Worm (Caenorhabditis elegans): Measurements from ENCODE around the gene C25A8.1.

The C25A8.1 gene

ce11 chrIV:6974162-6974938 is 36.6 kb upstream of the C25A8.1 start:
- TF ChIP-seq mbf-1 (tag; optimal IDR thresholded peaks at IDR 0.05), result no peak
- TF ChIP-seq nhr-25 (tag; optimal IDR thresholded peaks at IDR 0.05), result no peak
- TF ChIP-seq lin-13 (GFP tag; optimal IDR thresholded peaks at IDR 0.05), result no peak
- no peak for TF ChIP-seq elt-1 (tag; optimal IDR thresholded peaks at IDR 0.05)
- no peak for TF ChIP-seq egl-27 (tag; optimal IDR thresholded peaks at IDR 0.05)
- TF ChIP-seq nhr-6 (tag; optimal IDR thresholded peaks at IDR 0.05), result no peak
- TF ChIP-seq sma-9 (GFP tag; optimal IDR thresholded peaks at IDR 0.05), result no peak
- TF ChIP-seq sma-9 (tag; optimal IDR thresholded peaks at IDR 0.05), result no peak
- no peak for TF ChIP-seq nhr-10 (tag; optimal IDR thresholded peaks at IDR 0.05)
- no peak for TF ChIP-seq ama-1 (optimal IDR thresholded peaks at IDR 0.05)
- TF ChIP-seq nhr-21 (tag; optimal IDR thresholded peaks at IDR 0.05), result no peak
- TF ChIP-seq nhr-11 (tag; optimal IDR thresholded peaks at IDR 0.05), result no peak
- TF ChIP-seq snpc-4 (tag; optimal IDR thresholded peaks at IDR 0.05), result no peak
- no peak for TF ChIP-seq ceh-16 (tag; optimal IDR thresholded peaks at IDR 0.05)
- no peak for TF ChIP-seq lin-39 (tag; optimal IDR thresholded peaks at IDR 0.05)
- TF ChIP-seq lin-11 (tag; optimal IDR thresholded peaks at IDR 0.05), result no peak
- no peak for TF ChIP-seq mdl-1 (tag; optimal IDR thresholded peaks at IDR 0.05)

- TF ChIP-seq lsy-2 (tag; optimal IDR thresholded peaks at IDR 0.05) (no peak), nhr-237 (tag; optimal IDR thresholded peaks at IDR 0.05) (no peak), nhr-6 (tag; optimal IDR thresholded peaks at IDR 0.05) (no peak), nhr-12 (tag; optimal IDR thresholded peaks at IDR 0.05) (no peak), nhr-11 (tag; optimal IDR thresholded peaks at IDR 0.05) (no peak), nhr-23 (tag; optimal IDR thresholded peaks at IDR 0.05) (no peak), aly-2 (tag; optimal IDR thresholded peaks at IDR 0.05) (no peak), ZK546.5 (tag; optimal IDR thresholded peaks at IDR 0.05) (no peak), unc-55 (GFP tag; optimal IDR thresholded peaks at IDR 0.05) (no peak), F13H6.1 (tag; optimal IDR thresholded peaks at IDR 0.05) (no peak), nhr-129 (tag; optimal IDR thresholded peaks at IDR 0.05) (no peak), fos-1 (tag; optimal IDR thresholded peaks at IDR 0.05) (no peak), unc-62 (GFP tag; optimal IDR thresholded peaks at IDR 0.05) (no peak), C34F6.9 (tag; optimal IDR thresholded peaks at IDR 0.05) (no peak), skn-1 (tag; optimal IDR thresholded peaks at IDR 0.05) (no peak), mdl-1 (tag; optimal IDR thresholded peaks at IDR 0.05) (no peak), unc-39 (tag; optimal IDR thresholded peaks at IDR 0.05) (no peak), ztf-1 (GFP tag; conservative IDR thresholded peaks at IDR 0.05) (no peak), nhr-21 (tag; optimal IDR thresholded peaks at IDR 0.05) (no peak)
These were observed 33.8 kb upstream of the C25A8.1 start, which contains the start of the genes pgl-1 and him-3 for ce11 chrIV:6977089-6977558. TSS of gene pgl-1 (minus strand) at chrIV:6977318. TSS of gene him-3 (plus strand) at chrIV:6977508.

DNA sequence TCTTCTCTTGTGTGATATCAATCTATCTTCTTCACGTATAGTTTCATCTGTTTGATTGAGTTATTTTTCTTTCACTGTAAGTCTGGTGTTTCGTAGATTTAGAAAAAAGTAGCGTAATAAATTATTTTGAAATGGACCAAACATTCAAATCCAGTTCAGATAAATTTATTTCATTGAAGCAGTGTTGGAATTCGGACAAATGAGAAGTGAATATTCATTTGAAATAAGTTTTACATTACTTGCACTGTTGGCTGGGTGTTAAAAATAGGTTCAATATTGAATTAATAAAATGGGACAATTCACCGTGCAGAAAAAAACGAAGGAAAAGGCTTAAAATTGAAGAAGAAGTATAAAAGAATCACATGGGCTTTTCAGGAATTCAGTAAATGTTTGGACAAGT is 32.3 kb upstream of the C25A8.1 start:
- TF ChIP-seq F13H6.1 (tag; optimal IDR thresholded peaks at IDR 0.05), result no peak
- no peak for TF ChIP-seq alr-1 (tag; optimal IDR thresholded peaks at IDR 0.05)
- no peak for TF ChIP-seq nhr-21 (tag; optimal IDR thresholded peaks at IDR 0.05)
- TF ChIP-seq nhr-237 (tag; optimal IDR thresholded peaks at IDR 0.05), result no peak
- TF ChIP-seq ztf-4 (tag; optimal IDR thresholded peaks at IDR 0.05), result no peak
- TF ChIP-seq unc-55 (GFP tag; optimal IDR thresholded peaks at IDR 0.05), result no peak
- TF ChIP-seq egl-27 (tag; optimal IDR thresholded peaks at IDR 0.05), result no peak
- no peak for TF ChIP-seq elt-3 (tag; optimal IDR thresholded peaks at IDR 0.05)

DNA sequence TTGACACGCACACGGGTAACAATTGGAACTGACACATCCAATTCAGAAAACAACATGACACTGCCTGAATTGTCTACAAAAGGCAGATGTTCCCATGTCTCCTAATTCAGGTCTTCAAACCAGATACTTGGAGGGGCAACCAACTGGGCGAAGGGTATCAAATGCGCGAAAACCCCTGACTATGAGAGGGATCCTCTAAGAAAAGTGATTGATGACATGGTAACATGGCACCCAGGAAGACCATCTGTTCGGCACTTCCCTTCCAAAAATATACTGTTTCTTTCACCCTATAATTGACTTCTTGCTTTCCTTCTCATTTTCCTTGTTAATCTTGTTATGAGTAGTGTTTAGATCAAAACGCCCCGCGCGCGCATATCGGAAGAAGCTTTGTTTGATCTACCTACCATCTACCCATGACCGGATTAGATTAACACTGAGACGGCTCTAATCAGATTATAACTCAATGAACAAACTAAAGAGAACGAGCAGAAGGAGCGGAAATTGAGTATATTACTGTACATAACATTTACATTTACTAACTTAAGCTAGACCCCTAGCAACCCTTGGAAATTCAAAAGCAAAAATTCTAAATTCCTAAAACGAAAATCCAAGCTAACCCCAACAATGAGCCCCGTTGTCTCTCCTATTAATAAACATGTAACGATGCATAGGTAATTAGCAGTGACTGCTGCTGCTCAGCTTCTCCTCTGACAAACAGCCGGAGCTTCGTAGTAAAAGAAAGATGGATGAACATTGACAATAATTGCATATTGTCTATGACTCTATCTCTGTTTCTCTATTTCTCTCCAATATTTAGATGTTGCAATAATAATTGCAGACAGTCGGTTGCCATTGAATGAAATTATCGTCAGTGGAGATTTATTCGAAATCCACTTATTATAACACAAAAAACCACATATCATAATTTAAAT is 26.2 kb upstream of the C25A8.1 start:
- TF ChIP-seq C34F6.9 (tag; optimal IDR thresholded peaks at IDR 0.05), result no peak
- TF ChIP-seq ceh-16 (tag; optimal IDR thresholded peaks at IDR 0.05), result no peak
- TF ChIP-seq unc-55 (GFP tag; optimal IDR thresholded peaks at IDR 0.05), result no peak
- no peak for TF ChIP-seq blmp-1 (tag; optimal IDR thresholded peaks at IDR 0.05; ENCODE audit: insufficient read depth)
- no peak for TF ChIP-seq aly-2 (tag; optimal IDR thresholded peaks at IDR 0.05)
- no peak for TF ChIP-seq ama-1 (optimal IDR thresholded peaks at IDR 0.05)
- no peak for TF ChIP-seq R02D3.7 (tag; optimal IDR thresholded peaks at IDR 0.05)
- TF ChIP-seq ceh-82 (tag; optimal IDR thresholded peaks at IDR 0.05), result no peak
- no peak for TF ChIP-seq mbf-1 (tag; optimal IDR thresholded peaks at IDR 0.05)
- TF ChIP-seq ztf-4 (tag; optimal IDR thresholded peaks at IDR 0.05), result no peak
- no peak for TF ChIP-seq elt-3 (tag; optimal IDR thresholded peaks at IDR 0.05)
- no peak for TF ChIP-seq sem-4 (tag; optimal IDR thresholded peaks at IDR 0.05)
- TF ChIP-seq dmd-4 (tag; optimal IDR thresholded peaks at IDR 0.05), result no peak
- no peak for TF ChIP-seq sma-9 (GFP tag; optimal IDR thresholded peaks at IDR 0.05)
- TF ChIP-seq sma-9 (tag; optimal IDR thresholded peaks at IDR 0.05), result no peak
- TF ChIP-seq nhr-25 (tag; optimal IDR thresholded peaks at IDR 0.05), result no peak
- TF ChIP-seq nhr-77 (tag; optimal IDR thresholded peaks at IDR 0.05), result no peak
- no peak for TF ChIP-seq skn-1 (tag; optimal IDR thresholded peaks at IDR 0.05)
- TF ChIP-seq crh-2 (tag; optimal IDR thresholded peaks at IDR 0.05), result no peak
- TF ChIP-seq ZK546.5 (tag; optimal IDR thresholded peaks at IDR 0.05), result no peak
- no peak for TF ChIP-seq fos-1 (tag; optimal IDR thresholded peaks at IDR 0.05)
